Fruit fly (Drosophila melanogaster) whole organism, embryonic: ENCODE results near the gene Rrp45.

Source experiments
- CG10462 ChIP-seq: fragments of 200-800 bp; sonication (Bioruptor generic); optimal IDR thresholded peaks from 2 replicates; lab custom pipeline; 2016; ENCODE audit warnings: missing biosample characterization, missing genetic modification characterization
- CG11504 ChIP-seq: fragments of 200-800 bp; sonication (Bioruptor generic); optimal IDR thresholded peaks from 3 replicates; lab custom pipeline; 2019; ENCODE audit warnings: missing biosample characterization, mild to moderate bottlenecking, missing genetic modification characterization, moderate library complexity
- CG3726 ChIP-seq: fragments of 200-800 bp; sonication (Bioruptor generic); IDR thresholded peaks from 3 replicates; pipeline ENCODE4, ENCODE4 v1.3.6; 2022; ENCODE audit warnings: missing biosample characterization, missing genetic modification characterization
- Sin3A ChIP-seq: fragments of >200 bp; optimal IDR thresholded peaks from 2 replicates; lab custom pipeline; 2018
- fru ChIP-seq: fragments of >200 bp; optimal IDR thresholded peaks from 2 replicates; lab custom pipeline; 2017
- hkb ChIP-seq, 2 experiments: fragments of 200-800 bp in 1 of 2; fragments of >200 bp in 1 of 2; sonication (Bioruptor generic) in 1 of 2; IDR thresholded peaks in 1 of 2; optimal IDR thresholded peaks in 1 of 2; 2 replicates each; pipeline versions ENCODE4 v1.3.6 to Lab custom; 2017 to 2022; ENCODE audit warnings: missing biosample characterization in 1 of 2, missing genetic modification characterization in 1 of 2
- ind ChIP-seq: fragments of 200-800 bp; sonication (Bioruptor generic); optimal IDR thresholded peaks from 3 replicates; lab custom pipeline; 2016; ENCODE audit warnings: missing biosample characterization, missing genetic modification characterization

DNA sequence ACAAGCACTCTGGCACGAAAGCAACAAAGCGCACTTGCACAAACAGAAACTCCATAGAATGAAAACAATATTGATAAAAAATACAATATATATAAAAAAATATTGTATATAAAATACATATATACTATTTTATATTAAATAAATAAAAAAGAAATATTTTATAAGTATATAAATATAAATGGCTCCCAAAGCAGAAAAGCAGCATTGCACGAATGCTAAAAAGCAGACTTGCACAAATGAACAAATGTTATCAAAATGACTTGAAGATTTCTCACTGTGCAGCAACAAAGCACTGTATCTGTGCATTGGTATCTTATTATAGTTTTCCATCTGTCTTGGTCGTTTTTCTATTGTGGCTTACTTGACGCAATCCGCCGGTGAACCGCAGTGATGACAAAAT, 22.3 kb downstream of the Rrp45 start:
- TF ChIP-seq hkb (optimal IDR thresholded peaks at IDR 0.05; lab: Kevin White, UChicago): no peak
- TF ChIP-seq hkb (GFP tag; IDR thresholded peaks at IDR 0.05; lab: Robert Waterston, UW): no peak
- TF ChIP-seq CG11504 (tag; lab: Kevin White, UChicago): peak; percentile 69
- no peak for TF ChIP-seq ind (GFP tag; lab: Kevin White, UChicago)
- no peak for TF ChIP-seq fru (lab: Kevin White, UChicago)
- TF ChIP-seq Sin3A (lab: Kevin White, UChicago): no peak
- no peak for TF ChIP-seq CG3726 (GFP tag; lab: Robert Waterston, UW)
- TF ChIP-seq CG10462 (GFP tag; lab: Kevin White, UChicago): no peak
